Worm (Caenorhabditis elegans): ENCODE results near the gene AH10.2.

- TF ChIP-seq ceh-16 (tag; optimal IDR thresholded peaks at IDR 0.05) (no peak), egl-27 (tag; optimal IDR thresholded peaks at IDR 0.05) (no peak), sea-2 (GFP tag; optimal IDR thresholded peaks at IDR 0.05) (no peak), daf-12 (tag; optimal IDR thresholded peaks at IDR 0.05) (no peak), nfya-1 (tag; optimal IDR thresholded peaks at IDR 0.05; ENCODE audit: insufficient read depth) (peak; percentile 22), ceh-82 (tag; optimal IDR thresholded peaks at IDR 0.05) (no peak)
These were observed 23.4 kb upstream of the AH10.2 start for ce11 chrV:14133002-14133763.
